Fruit fly (Drosophila melanogaster): Measurements from ENCODE around the gene jb.

DNA sequence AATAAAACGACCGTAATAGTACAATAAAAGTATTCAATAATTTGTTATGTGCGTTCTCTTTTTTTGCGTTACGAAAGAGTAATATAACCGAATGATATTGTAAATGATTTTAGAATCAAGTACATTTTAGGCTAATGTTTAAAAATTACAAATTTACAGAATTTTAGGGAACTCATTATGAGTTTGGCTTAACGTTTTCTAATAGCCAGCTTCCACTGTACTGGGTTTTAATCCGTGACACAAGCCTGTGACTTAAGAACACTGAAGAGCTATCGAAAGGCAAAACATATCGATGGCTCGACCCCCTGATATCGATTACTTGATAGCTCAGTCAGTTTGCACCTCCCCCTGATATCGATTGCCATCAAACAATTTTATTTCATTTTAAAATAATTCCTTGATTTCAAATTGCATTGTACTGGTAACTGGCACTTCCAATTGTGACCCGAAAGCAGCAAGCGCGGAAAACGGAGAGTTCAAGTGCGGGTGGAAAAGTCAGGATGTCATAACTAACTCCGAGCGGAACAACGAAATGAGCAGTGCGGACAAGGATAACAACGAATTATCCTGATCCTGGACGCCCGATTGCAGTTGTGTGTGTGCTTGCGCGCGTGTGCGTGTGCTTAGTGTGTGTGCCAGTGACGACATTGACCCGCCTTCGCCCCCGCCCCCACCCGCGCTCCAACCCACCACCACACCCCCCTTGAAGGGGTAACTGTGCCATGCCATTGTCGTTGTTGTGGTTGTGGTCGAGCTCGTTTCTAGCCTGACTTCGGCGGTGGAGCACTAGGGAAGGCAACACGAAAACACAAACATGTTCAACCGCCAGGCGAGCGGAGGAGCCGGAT, 3.7 kb upstream of the jb start, which contains the start of gene HERC2:
- no peak for TF ChIP-seq CG8478 (optimal IDR thresholded peaks at IDR 0.05)
- no peak for TF ChIP-seq CTCF (optimal IDR thresholded peaks at IDR 0.05)

All from S2 (cell line).